Worm (Caenorhabditis elegans) whole organism, mixed stage, embryonic: ENCODE results near the gene irld-49.

Source experiments
- M03D4.4 ChIP-seq: sonication (generic microtip); optimal IDR thresholded peaks from 2 replicates; lab custom pipeline; 2017; ENCODE audit warnings: mild to moderate bottlenecking, missing genetic modification characterization, missing compliant biosample characterization
- bed-3 ChIP-seq: fragments of 200-800 bp; sonication (Bioruptor generic); optimal IDR thresholded peaks from 3 replicates; lab custom pipeline; 2018; ENCODE audit warnings: mild to moderate bottlenecking, missing genetic modification characterization, moderate library complexity, missing compliant biosample characterization
- blmp-1 ChIP-seq: fragments of 150-350 bp; optimal IDR thresholded peaks from 2 replicates; lab custom pipeline; 2014; ENCODE audit warnings: missing biosample characterization, missing genetic modification characterization
- ceh-43 ChIP-seq: fragments of 200-800 bp; sonication (Bioruptor generic); optimal IDR thresholded peaks from 2 replicates; lab custom pipeline; 2018; ENCODE audit warnings: mild to moderate bottlenecking, missing genetic modification characterization, moderate library complexity, missing compliant biosample characterization
- ceh-83 ChIP-seq: fragments of 200-800 bp; sonication (Bioruptor generic); optimal IDR thresholded peaks from 2 replicates; lab custom pipeline; 2018; ENCODE audit warnings: mild to moderate bottlenecking, missing genetic modification characterization, missing compliant biosample characterization
- ces-1 ChIP-seq: fragments of 150-350 bp; optimal IDR thresholded peaks from 2 replicates; lab custom pipeline; 2014; ENCODE audit warnings: missing biosample characterization, missing genetic modification reagents, missing genetic modification characterization
- cnd-1 ChIP-seq: fragments of 200-800 bp; sonication (Bioruptor generic); optimal IDR thresholded peaks from 2 replicates; lab custom pipeline; 2018; ENCODE audit warnings: mild to moderate bottlenecking, missing genetic modification characterization, missing compliant biosample characterization
- drap-1 ChIP-seq: fragments of 200-800 bp; sonication (Bioruptor generic); optimal IDR thresholded peaks from 3 replicates; lab custom pipeline; 2018; ENCODE audit warnings: mild to moderate bottlenecking, missing genetic modification characterization, missing compliant biosample characterization
- elt-1 ChIP-seq: sonication (generic microtip); optimal IDR thresholded peaks from 2 replicates; lab custom pipeline; 2017; ENCODE audit warnings: missing genetic modification characterization, mild to moderate bottlenecking, missing compliant biosample characterization, antibody characterized with exemption, moderate library complexity, borderline replicate concordance; ENCODE audit not compliant: insufficient read depth
- elt-3 ChIP-seq: fragments of 150-350 bp; optimal IDR thresholded peaks from 2 replicates; lab custom pipeline; 2014; ENCODE audit warnings: missing biosample characterization, missing genetic modification characterization
- flh-1 ChIP-seq: fragments of 200-800 bp; sonication (Bioruptor generic); optimal IDR thresholded peaks from 2 replicates; lab custom pipeline; 2018; ENCODE audit warnings: mild to moderate bottlenecking, missing genetic modification characterization, moderate library complexity, missing compliant biosample characterization
- ham-2 ChIP-seq: fragments of 200-800 bp; sonication (Bioruptor generic); optimal IDR thresholded peaks from 2 replicates; lab custom pipeline; 2018; ENCODE audit warnings: mild to moderate bottlenecking, missing genetic modification characterization, missing compliant biosample characterization
- hlh-1 ChIP-seq: fragments of 150-350 bp; optimal IDR thresholded peaks from 2 replicates; lab custom pipeline; 2014; ENCODE audit warnings: missing biosample characterization, missing genetic modification reagents, missing genetic modification characterization
- lin-13 ChIP-seq: fragments of 150-350 bp; optimal IDR thresholded peaks from 2 replicates; lab custom pipeline; 2014; ENCODE audit warnings: missing biosample characterization, missing genetic modification characterization
- lin-32 ChIP-seq: fragments of 200-800 bp; sonication (Bioruptor generic); optimal IDR thresholded peaks from 2 replicates; lab custom pipeline; 2018; ENCODE audit warnings: mild to moderate bottlenecking, missing genetic modification characterization, missing compliant biosample characterization
- lsy-2 ChIP-seq: fragments of 150-350 bp; optimal IDR thresholded peaks from 2 replicates; lab custom pipeline; 2014; ENCODE audit warnings: missing biosample characterization, missing genetic modification characterization
- mab-5 ChIP-seq: fragments of 150-350 bp; optimal IDR thresholded peaks from 2 replicates; lab custom pipeline; 2014; ENCODE audit warnings: missing biosample characterization, missing genetic modification characterization
- nhr-12 ChIP-seq: fragments of 150-350 bp; optimal IDR thresholded peaks from 2 replicates; lab custom pipeline; 2014; ENCODE audit warnings: missing biosample characterization, missing genetic modification characterization
- nhr-2 ChIP-seq: fragments of 150-350 bp; optimal IDR thresholded peaks from 2 replicates; lab custom pipeline; 2014; ENCODE audit warnings: missing biosample characterization, missing genetic modification characterization
- nhr-237 ChIP-seq: fragments of 150-350 bp; optimal IDR thresholded peaks from 2 replicates; lab custom pipeline; 2014; ENCODE audit warnings: missing biosample characterization, missing genetic modification characterization
- nhr-28 ChIP-seq: fragments of 150-350 bp; optimal IDR thresholded peaks from 2 replicates; lab custom pipeline; 2014; ENCODE audit warnings: missing biosample characterization, missing genetic modification characterization
- nhr-76 ChIP-seq: sonication (generic microtip); optimal IDR thresholded peaks from 2 replicates; lab custom pipeline; 2017; ENCODE audit warnings: missing biosample characterization, missing genetic modification characterization
- sem-2 ChIP-seq: fragments of 200-800 bp; sonication (Bioruptor generic); optimal IDR thresholded peaks from 2 replicates; lab custom pipeline; 2018; ENCODE audit warnings: mild to moderate bottlenecking, missing genetic modification characterization, missing compliant biosample characterization
- snpc-4 ChIP-seq: fragments of 150-350 bp; optimal IDR thresholded peaks from 2 replicates; lab custom pipeline; 2014; ENCODE audit warnings: missing biosample characterization, missing genetic modification characterization
- sptf-1 ChIP-seq: sonication (generic microtip); optimal IDR thresholded peaks from 2 replicates; lab custom pipeline; 2017; ENCODE audit warnings: mild to moderate bottlenecking, missing genetic modification characterization, moderate library complexity, missing compliant biosample characterization
- tbx-8 ChIP-seq: fragments of 200-800 bp; sonication (Bioruptor generic); optimal IDR thresholded peaks from 2 replicates; lab custom pipeline; 2018; ENCODE audit warnings: mild to moderate bottlenecking, missing genetic modification characterization, moderate library complexity, missing compliant biosample characterization
- unc-120 ChIP-seq: sonication (generic microtip); optimal IDR thresholded peaks from 2 replicates; lab custom pipeline; 2017; ENCODE audit warnings: missing genetic modification characterization, missing compliant biosample characterization; ENCODE audit not compliant: poor library complexity, severe bottlenecking
- unc-39 ChIP-seq: fragments of 150-350 bp; optimal IDR thresholded peaks from 2 replicates; lab custom pipeline; 2014; ENCODE audit warnings: missing biosample characterization, missing genetic modification characterization
- zip-8 ChIP-seq: fragments of 150-350 bp; optimal IDR thresholded peaks from 2 replicates; lab custom pipeline; 2014; ENCODE audit warnings: missing biosample characterization, missing genetic modification characterization
- ztf-11 ChIP-seq: fragments of 150-350 bp; optimal IDR thresholded peaks from 2 replicates; lab custom pipeline; 2014; ENCODE audit warnings: missing biosample characterization, missing genetic modification characterization

Gene irld-49

DNA sequence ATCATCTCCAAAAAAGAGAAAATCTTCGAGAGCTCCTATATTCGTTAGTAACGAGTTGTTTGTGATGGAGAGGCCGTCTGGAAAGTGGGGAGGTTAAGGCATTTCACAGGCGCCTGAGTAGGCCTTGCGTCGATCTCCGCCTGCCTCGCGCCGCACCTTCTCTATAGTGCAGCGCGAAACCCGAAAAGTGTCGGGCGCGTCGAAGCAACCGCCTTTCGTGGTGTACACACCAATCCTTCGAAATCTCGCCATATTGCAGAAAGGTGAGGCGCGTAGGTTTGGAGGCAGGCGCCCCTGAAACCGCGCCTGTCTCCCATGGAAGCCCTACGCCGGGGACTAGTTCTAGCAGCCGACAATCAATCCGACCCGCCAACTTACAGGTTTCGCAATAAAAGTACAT, 14.1 kb upstream of the irld-49 start:
- TF ChIP-seq cnd-1 (tag; lab: Kevin White, UChicago) (no peak), hlh-1 (tag; lab: Kevin White, UChicago) (no peak), elt-1 (no peak)

DNA sequence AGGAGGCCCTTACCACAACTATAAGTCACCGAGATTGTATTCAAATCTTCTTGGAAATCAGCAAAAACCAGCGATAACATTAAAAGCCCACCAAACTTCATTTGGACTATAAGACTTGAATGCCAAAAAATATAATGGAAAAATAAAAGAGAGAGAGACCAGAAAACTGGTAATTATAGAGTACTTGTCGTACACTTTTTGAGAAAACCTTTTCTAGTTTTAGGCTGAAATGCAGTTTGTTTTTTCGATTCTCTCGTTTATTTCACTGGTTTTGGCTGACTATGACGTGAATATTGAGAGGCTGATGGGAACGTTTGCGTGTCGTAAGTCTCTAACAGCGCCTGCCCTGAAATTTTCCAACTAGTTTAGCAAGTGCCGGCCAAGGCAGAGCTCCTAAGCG, 13.5 kb upstream of the irld-49 start, which contains the start of the genes irld-64 and irld-63:
irld-64 (minus strand) TSS at position 101 of the 400 bp plus-strand sequence.
irld-63 (plus strand) TSS at position 230 of the 400 bp plus-strand sequence.
- no peak for TF ChIP-seq sptf-1 (tag; lab: Kevin White, UChicago)
- TF ChIP-seq tbx-8 (GFP tag; lab: Kevin White, UChicago) = no peak
- no peak for TF ChIP-seq elt-3 (tag; lab: Kevin White, UChicago)

DNA sequence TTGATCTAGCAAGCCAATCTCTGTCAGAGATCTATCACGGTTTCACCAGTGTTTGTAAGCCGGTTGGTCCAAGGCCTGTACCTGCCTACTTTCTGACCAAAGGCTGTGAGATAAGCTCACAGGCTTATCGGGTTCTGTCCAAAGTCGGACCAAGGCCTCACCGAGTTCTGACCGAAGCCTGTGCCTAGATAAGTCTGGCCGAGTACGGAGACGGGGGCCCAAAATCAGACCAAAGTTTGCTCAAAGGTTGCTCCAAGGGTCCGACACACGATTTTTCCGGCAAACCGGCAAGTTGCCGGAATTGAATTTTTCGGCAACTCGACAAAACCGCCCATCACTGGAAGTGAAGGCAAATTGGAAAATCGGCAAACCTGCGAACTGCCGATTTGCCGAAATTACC, 12.4 kb upstream of the irld-49 start:
- TF ChIP-seq M03D4.4 = no peak
- TF ChIP-seq unc-120 (tag; lab: Kevin White, UChicago) = no peak
- no peak for TF ChIP-seq sem-2
- TF ChIP-seq snpc-4 (tag; lab: Kevin White, UChicago) = no peak
- TF ChIP-seq mab-5 (tag; lab: Kevin White, UChicago) = no peak
- TF ChIP-seq ceh-83 (GFP tag; lab: Kevin White, UChicago) = no peak

DNA sequence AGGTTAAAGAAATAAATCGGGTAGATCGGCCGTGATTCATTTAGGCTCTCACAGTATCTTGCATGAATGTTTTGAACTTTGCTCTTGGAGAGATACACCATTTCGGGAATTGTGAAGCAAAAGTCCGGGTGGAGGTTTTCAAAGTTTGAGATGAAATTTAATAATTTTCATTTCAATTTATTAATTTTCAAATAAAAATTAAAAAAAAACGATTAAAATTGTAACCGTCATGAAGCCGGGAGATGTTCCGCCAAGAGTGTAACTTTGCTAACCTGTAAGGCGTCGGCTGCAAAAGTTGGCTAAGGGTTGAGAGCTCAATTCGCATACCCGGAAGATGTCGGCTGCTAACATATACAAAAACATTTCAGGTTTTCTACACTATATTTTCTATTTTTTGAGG, 9.6 kb upstream of the irld-49 start, which contains the start of gene irld-67:
irld-67 (minus strand) TSS at position 101 of the 400 bp plus-strand sequence.
- no peak for TF ChIP-seq lsy-2 (tag; lab: Kevin White, UChicago)
- TF ChIP-seq nhr-2 (tag; lab: Kevin White, UChicago) = no peak
- no peak for TF ChIP-seq ztf-11 (tag; lab: Kevin White, UChicago)
- TF ChIP-seq ces-1 (GFP tag; lab: Kevin White, UChicago) = no peak

DNA sequence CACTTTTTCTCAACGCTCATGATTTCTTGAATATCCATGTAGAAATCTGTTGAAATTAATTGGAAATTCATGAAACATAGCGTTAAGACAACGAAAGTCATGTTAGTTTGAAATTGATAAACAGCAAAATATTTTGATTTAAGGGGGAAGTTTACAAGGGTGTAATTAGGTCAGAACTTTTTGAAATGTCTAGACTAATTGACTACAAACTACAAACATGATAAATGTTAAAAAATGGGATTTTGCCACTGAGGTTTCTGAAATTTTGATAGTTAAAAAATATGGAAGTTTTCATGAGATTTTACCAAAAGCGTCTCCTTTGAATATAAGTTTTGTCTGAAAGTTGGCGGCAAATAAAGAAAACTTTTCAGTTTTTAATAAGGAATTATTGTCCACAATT, 6.1 kb upstream of the irld-49 start, which contains the start of gene irld-65:
irld-65 (minus strand) TSS at position 101 of the 400 bp plus-strand sequence.
- no peak for TF ChIP-seq nhr-237
- TF ChIP-seq drap-1 (GFP tag; lab: Kevin White, UChicago) = no peak
- no peak for TF ChIP-seq sem-2
- no peak for TF ChIP-seq nhr-2 (tag; lab: Kevin White, UChicago)
- TF ChIP-seq snpc-4 (tag; lab: Kevin White, UChicago) = no peak
- no peak for TF ChIP-seq unc-120 (tag; lab: Kevin White, UChicago)
- no peak for TF ChIP-seq unc-39 (tag; lab: Kevin White, UChicago)
- TF ChIP-seq lin-13 (tag; lab: Kevin White, UChicago) = no peak

DNA sequence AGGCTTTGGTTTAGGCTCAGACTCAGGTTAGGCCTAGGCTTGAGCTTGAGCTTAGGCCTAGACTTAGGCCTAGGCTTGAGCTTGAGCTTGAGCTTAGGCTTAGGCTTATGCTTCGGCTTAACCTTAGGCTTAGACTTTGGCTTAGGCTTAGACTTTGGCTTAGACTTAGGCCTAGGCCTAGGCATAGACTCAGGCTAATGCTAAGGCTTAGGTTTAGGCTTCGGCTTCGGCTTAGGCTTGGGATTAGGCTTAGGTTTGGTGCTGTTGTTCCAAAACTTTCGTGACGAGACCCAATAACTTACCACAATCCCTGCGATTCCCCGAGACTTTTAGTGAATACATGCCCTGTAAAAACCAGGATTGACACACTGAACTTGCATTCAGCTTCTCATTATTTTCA, 4.3 kb upstream of the irld-49 start:
- no peak for TF ChIP-seq lin-32
- TF ChIP-seq ceh-43 (GFP tag; lab: Kevin White, UChicago) = no peak
- no peak for TF ChIP-seq lsy-2 (tag; lab: Kevin White, UChicago)
- TF ChIP-seq nhr-12 (tag; lab: Kevin White, UChicago) = no peak
- TF ChIP-seq nhr-237 = no peak
- no peak for TF ChIP-seq tbx-8 (GFP tag; lab: Kevin White, UChicago)
- TF ChIP-seq lin-13 (tag; lab: Kevin White, UChicago) = no peak
- no peak for TF ChIP-seq unc-120 (tag; lab: Kevin White, UChicago)
- no peak for TF ChIP-seq bed-3 (GFP tag; lab: Kevin White, UChicago)
- no peak for TF ChIP-seq elt-1
- TF ChIP-seq zip-8 = no peak
- no peak for TF ChIP-seq flh-1
- no peak for TF ChIP-seq nhr-28
- no peak for TF ChIP-seq blmp-1 (tag; lab: Kevin White, UChicago)
- no peak for TF ChIP-seq snpc-4 (tag; lab: Kevin White, UChicago)
- TF ChIP-seq nhr-76 (tag; lab: Kevin White, UChicago) = no peak
- TF ChIP-seq ham-2 (GFP tag; lab: Kevin White, UChicago) = no peak
- no peak for TF ChIP-seq M03D4.4
- TF ChIP-seq cnd-1 (tag; lab: Kevin White, UChicago) = no peak
- no peak for TF ChIP-seq drap-1 (GFP tag; lab: Kevin White, UChicago)
